Fruit fly (Drosophila melanogaster) whole organism, prepupa: Measurements from ENCODE around the gene Sfp24Bb.

Source experiments
- CG10631 ChIP-seq: fragments of 200-800 bp; sonication (Bioruptor generic); optimal IDR thresholded peaks from 2 replicates; lab custom pipeline; 2016; ENCODE audit warnings: missing biosample characterization, missing genetic modification characterization
- CG10669 ChIP-seq: fragments of 200-800 bp; sonication (Bioruptor generic); optimal IDR thresholded peaks from 3 replicates; lab custom pipeline; 2018; ENCODE audit warnings: missing biosample characterization, mild to moderate bottlenecking, missing genetic modification characterization, moderate library complexity
- CG15336 ChIP-seq: fragments of 200-800 bp; sonication (Bioruptor generic); IDR thresholded peaks from 2 replicates; pipeline ENCODE4 v1.3.6; 2022; ENCODE audit warnings: missing biosample characterization, missing genetic modification characterization
- CG1621 ChIP-seq: fragments of 200-800 bp; sonication (Bioruptor generic); optimal IDR thresholded peaks from 3 replicates; lab custom pipeline; 2018; ENCODE audit warnings: missing biosample characterization, mild to moderate bottlenecking, missing genetic modification characterization
- CG16779 ChIP-seq: fragments of 200-800 bp; sonication (Bioruptor generic); optimal IDR thresholded peaks from 3 replicates; lab custom pipeline; 2017; ENCODE audit warnings: missing biosample characterization, mild to moderate bottlenecking, missing genetic modification characterization
- CG31627 ChIP-seq: fragments of 200-800 bp; sonication (Bioruptor generic); optimal IDR thresholded peaks from 3 replicates; lab custom pipeline; 2016; ENCODE audit warnings: missing biosample characterization, missing genetic modification characterization
- CG34406 ChIP-seq: fragments of 200-800 bp; sonication (Bioruptor generic); optimal IDR thresholded peaks from 3 replicates; lab custom pipeline; 2016; ENCODE audit warnings: missing biosample characterization, missing genetic modification characterization
- CG3919 ChIP-seq: fragments of 200-800 bp; sonication (Bioruptor generic); optimal IDR thresholded peaks from 3 replicates; lab custom pipeline; 2016; ENCODE audit warnings: missing biosample characterization, missing genetic modification characterization
- CG4318 ChIP-seq: fragments of 200-800 bp; sonication (Bioruptor generic); optimal IDR thresholded peaks from 3 replicates; lab custom pipeline; 2017; ENCODE audit warnings: missing biosample characterization, mild to moderate bottlenecking, missing genetic modification characterization
- CG6163 ChIP-seq: fragments of 200-800 bp; sonication (Bioruptor generic); IDR thresholded peaks from 3 replicates; pipeline ENCODE4 v1.3.6; 2022; ENCODE audit warnings: missing biosample characterization, missing genetic modification characterization
- CG8632 ChIP-seq: fragments of 200-800 bp; sonication (Bioruptor generic); optimal IDR thresholded peaks from 3 replicates; lab custom pipeline; 2016; ENCODE audit warnings: missing biosample characterization, missing genetic modification characterization
- Eip75B ChIP-seq: fragments of 200-800 bp; sonication (Bioruptor generic); optimal IDR thresholded peaks from 3 replicates; lab custom pipeline; 2016; ENCODE audit warnings: missing biosample characterization, missing genetic modification characterization
- Eip93F ChIP-seq: fragments of 200-800 bp; sonication (Bioruptor generic); optimal IDR thresholded peaks from 2 replicates; lab custom pipeline; 2016; ENCODE audit warnings: missing biosample characterization, mild to moderate bottlenecking, missing genetic modification characterization
- Ets21C ChIP-seq: fragments of 200-800 bp; sonication (Bioruptor generic); optimal IDR thresholded peaks from 3 replicates; lab custom pipeline; 2016; ENCODE audit warnings: missing biosample characterization, missing genetic modification characterization
- Ets96B ChIP-seq: fragments of 200-800 bp; optimal IDR thresholded peaks from 2 replicates; lab custom pipeline; 2019; ENCODE audit warnings: missing biosample characterization, mild to moderate bottlenecking, missing genetic modification characterization, moderate library complexity
- Hr39 ChIP-seq: fragments of 200-800 bp; sonication (Bioruptor generic); optimal IDR thresholded peaks from 2 replicates; lab custom pipeline; 2016; ENCODE audit warnings: missing biosample characterization, missing genetic modification characterization
- Lpt ChIP-seq: fragments of 200-800 bp; sonication (Bioruptor generic); optimal IDR thresholded peaks from 3 replicates; lab custom pipeline; 2016; ENCODE audit warnings: missing biosample characterization, missing genetic modification characterization
- Met ChIP-seq: fragments of 200-800 bp; sonication (Bioruptor generic); optimal IDR thresholded peaks from 3 replicates; lab custom pipeline; 2016; ENCODE audit warnings: missing biosample characterization, missing genetic modification characterization
- OdsH ChIP-seq: fragments of 200-800 bp; sonication (Bioruptor generic); optimal IDR thresholded peaks from 3 replicates; lab custom pipeline; 2016; ENCODE audit warnings: missing biosample characterization, missing genetic modification characterization
- Sox102F ChIP-seq: fragments of 200-800 bp; sonication (Bioruptor generic); optimal IDR thresholded peaks from 2 replicates; lab custom pipeline; 2016; ENCODE audit warnings: missing biosample characterization, mild to moderate bottlenecking, missing genetic modification characterization
- Sox14 ChIP-seq: fragments of 200-800 bp; sonication (Bioruptor generic); optimal IDR thresholded peaks from 3 replicates; lab custom pipeline; 2016; ENCODE audit warnings: missing biosample characterization, missing genetic modification characterization
- Sox15 ChIP-seq: fragments of 200-800 bp; sonication (Bioruptor generic); optimal IDR thresholded peaks from 3 replicates; lab custom pipeline; 2016; ENCODE audit warnings: missing biosample characterization, missing genetic modification characterization
- acj6 ChIP-seq: fragments of 200-800 bp; sonication (Bioruptor generic); optimal IDR thresholded peaks from 3 replicates; lab custom pipeline; 2016; ENCODE audit warnings: missing biosample characterization, missing genetic modification characterization
- dac ChIP-seq: fragments of 200-800 bp; sonication (Bioruptor generic); optimal IDR thresholded peaks from 2 replicates; lab custom pipeline; 2017; ENCODE audit warnings: missing biosample characterization, mild to moderate bottlenecking, missing genetic modification characterization
- esn ChIP-seq: fragments of 200-800 bp; sonication (Bioruptor generic); optimal IDR thresholded peaks from 2 replicates; lab custom pipeline; 2016; ENCODE audit warnings: missing biosample characterization, mild to moderate bottlenecking, missing genetic modification characterization, moderate library complexity
- fd85E ChIP-seq: fragments of 200-800 bp; sonication (Bioruptor generic); optimal IDR thresholded peaks from 3 replicates; lab custom pipeline; 2016; ENCODE audit warnings: missing biosample characterization, missing genetic modification characterization
- fkh ChIP-seq: fragments of 200-800 bp; sonication (Bioruptor generic); optimal IDR thresholded peaks from 3 replicates; lab custom pipeline; 2017; ENCODE audit warnings: missing biosample characterization, mild to moderate bottlenecking, missing genetic modification characterization, moderate library complexity
- pdm3 ChIP-seq: fragments of 200-800 bp; sonication (Bioruptor generic); optimal IDR thresholded peaks from 3 replicates; lab custom pipeline; 2016; ENCODE audit warnings: missing biosample characterization, missing genetic modification characterization
- spab ChIP-seq: fragments of 200-800 bp; sonication (Bioruptor generic); optimal IDR thresholded peaks from 2 replicates; lab custom pipeline; 2017; ENCODE audit warnings: missing biosample characterization, mild to moderate bottlenecking, missing genetic modification characterization, missing genetic modification reagents
- ss ChIP-seq, 2 experiments: fragments of 200-800 bp; sonication (Bioruptor generic); optimal IDR thresholded peaks; 2 replicates in 1 of 2; 3 replicates in 1 of 2; lab custom pipeline; 2017 to 2018; ENCODE audit warnings: mild to moderate bottlenecking in 2 of 2, missing biosample characterization in 2 of 2, missing genetic modification characterization in 2 of 2, moderate library complexity in 1 of 2
- svp ChIP-seq: fragments of 200-800 bp; sonication (Bioruptor generic); peaks from one replicate; lab custom pipeline; 2016; ENCODE audit warnings: missing biosample characterization, missing genetic modification characterization

Sfp24Bb gene

DNA sequence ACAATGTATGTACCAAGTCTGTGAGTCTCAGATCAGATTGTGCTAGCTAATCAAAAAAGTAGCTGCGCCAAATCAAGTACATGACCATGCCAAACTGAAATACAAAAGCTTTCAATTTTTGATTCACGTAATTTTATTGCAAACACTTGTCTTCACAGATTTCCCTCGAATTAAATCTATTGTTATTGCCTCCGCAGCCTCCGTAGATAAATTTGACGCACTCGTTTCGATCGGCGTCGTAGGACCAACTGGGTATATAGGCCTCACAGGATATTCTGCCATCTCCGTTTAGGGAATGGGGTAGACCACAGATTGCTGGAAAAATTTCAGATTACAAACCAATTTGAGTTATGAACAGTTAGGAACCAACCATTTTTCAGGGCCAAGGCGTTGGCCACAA lies 25.3 kb upstream of the Sfp24Bb start, which contains the start of gene CG43165:
Gene CG43165 (minus strand): TSS at position 101 of the 400 bp plus-strand sequence.
- no peak for TF ChIP-seq CG31627 (GFP tag; lab: Kevin White, UChicago)
- TF ChIP-seq CG16779 (tag; lab: Kevin White, UChicago) = no peak
- TF ChIP-seq CG10669 (GFP tag; lab: Kevin White, UChicago) = no peak
- no peak for TF ChIP-seq spab (GFP tag; lab: Kevin White, UChicago)
- TF ChIP-seq, all 60 proteins: peak for 0

DNA sequence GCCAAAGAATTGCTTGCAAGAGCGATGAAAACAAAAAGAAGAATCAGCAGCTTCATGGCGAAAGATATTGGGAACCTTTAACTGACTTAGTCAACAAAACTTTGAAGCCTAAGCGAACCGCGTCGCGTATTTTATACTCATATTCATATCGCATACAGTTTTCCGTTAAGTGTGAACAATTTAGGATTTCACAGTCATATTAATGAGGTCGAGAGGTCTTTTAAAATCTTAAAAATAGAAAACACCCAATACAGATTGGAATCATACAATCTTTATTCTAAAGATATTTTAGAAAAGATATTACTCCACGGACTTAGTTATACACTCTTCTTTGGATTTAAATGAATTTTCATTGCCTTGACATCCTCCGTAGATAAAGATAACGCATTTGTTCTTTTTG lies 24.2 kb upstream of the Sfp24Bb start, which contains the start of gene Acp24A4:
Gene Acp24A4 (minus strand): TSS at position 101 of the 400 bp plus-strand sequence.
- TF ChIP-seq CG3919 = no peak
- TF ChIP-seq CG4318 = no peak
- no peak for TF ChIP-seq Sox14
- TF ChIP-seq CG34406 (GFP tag; lab: Kevin White, UChicago) = no peak
- no peak for TF ChIP-seq Ets21C (GFP tag; lab: Kevin White, UChicago)
- no peak for TF ChIP-seq OdsH (GFP tag; lab: Kevin White, UChicago)
- TF ChIP-seq fkh (GFP tag; lab: Kevin White, UChicago) = no peak
- TF ChIP-seq spab (GFP tag; lab: Kevin White, UChicago) = no peak
- TF ChIP-seq CG8632 (GFP tag; lab: Kevin White, UChicago) = no peak
- TF ChIP-seq acj6 (GFP tag; lab: Kevin White, UChicago) = no peak
- no peak for TF ChIP-seq Sox15 (GFP tag; lab: Kevin White, UChicago)
- no peak for TF ChIP-seq ss (GFP tag; optimal IDR thresholded peaks at IDR 0.05; lab: Kevin White, UChicago)
- no peak for TF ChIP-seq CG15336 (GFP tag; lab: Robert Waterston, UW)
- no peak for TF ChIP-seq CG6163 (GFP tag; lab: Robert Waterston, UW)
- no peak for TF ChIP-seq Sox102F (GFP tag; lab: Kevin White, UChicago)
- TF ChIP-seq Lpt (GFP tag; lab: Kevin White, UChicago) = no peak

DNA sequence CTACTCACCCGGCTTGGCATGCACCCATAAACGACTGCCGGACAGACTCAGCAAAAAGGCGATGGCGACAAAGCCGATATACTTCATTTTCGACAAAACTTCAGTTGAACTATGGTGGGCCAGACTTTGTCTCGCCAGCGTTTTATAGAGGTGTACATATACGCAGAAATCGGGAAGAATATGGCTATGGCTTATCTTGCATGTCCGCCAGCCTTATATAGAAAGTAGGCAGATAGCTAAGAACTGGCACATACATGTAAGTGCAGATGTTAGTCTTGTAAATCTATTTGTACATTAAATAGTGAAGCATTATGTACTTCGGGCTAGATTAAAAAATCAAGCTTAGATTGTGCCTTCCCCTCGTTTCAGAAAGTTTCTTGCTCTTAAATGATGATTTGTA lies 23.5 kb upstream of the Sfp24Bb start, which contains the start of gene CG3513:
Gene CG3513 (minus strand): TSS at position 101 of the 400 bp plus-strand sequence.
- TF ChIP-seq Eip75B = no peak
- no peak for TF ChIP-seq spab (GFP tag; lab: Kevin White, UChicago)
- no peak for TF ChIP-seq pdm3 (GFP tag; lab: Kevin White, UChicago)
- no peak for TF ChIP-seq dac
- no peak for TF ChIP-seq Ets96B
- no peak for TF ChIP-seq CG34406 (GFP tag; lab: Kevin White, UChicago)
- no peak for TF ChIP-seq CG10631
- TF ChIP-seq Hr39 (GFP tag; lab: Kevin White, UChicago) = no peak
- TF ChIP-seq acj6 (GFP tag; lab: Kevin White, UChicago) = no peak
- TF ChIP-seq Eip93F (GFP tag; lab: Kevin White, UChicago) = no peak
- TF ChIP-seq Met = no peak
- TF ChIP-seq Ets21C (GFP tag; lab: Kevin White, UChicago) = no peak
- no peak for TF ChIP-seq esn
- TF ChIP-seq fd85E (GFP tag; lab: Kevin White, UChicago) = no peak

DNA sequence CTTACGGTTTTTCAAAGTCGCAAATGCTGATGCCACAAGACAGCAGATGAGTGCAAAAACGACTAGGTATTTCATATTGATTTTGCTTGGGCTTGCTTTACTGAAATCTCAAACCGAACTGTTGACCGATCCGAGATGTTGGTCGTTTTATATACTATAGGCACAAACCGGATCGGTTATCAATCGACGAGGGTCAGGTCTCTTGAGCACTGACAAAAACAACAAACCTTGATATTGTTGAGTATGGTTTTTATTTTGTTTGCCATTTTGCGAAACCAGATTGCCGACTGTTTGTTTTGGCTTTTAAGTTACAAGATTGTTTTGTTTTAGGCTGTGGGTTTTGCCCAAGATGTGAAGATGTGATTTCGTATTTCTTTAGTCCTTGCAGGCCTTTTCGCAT lies 22.9 kb upstream of the Sfp24Bb start, which contains the start of gene CG16704:
Gene CG16704 (minus strand): TSS at position 122 of the 400 bp plus-strand sequence.
- TF ChIP-seq svp (GFP tag; lab: Kevin White, UChicago) = peak; percentile 96
- TF ChIP-seq CG1621 (tag; lab: Kevin White, UChicago) = peak; percentile 2
- peak in 1 of 2 experiments; percentile 2 for TF ChIP-seq ss (GFP tag; optimal IDR thresholded peaks at IDR 0.05; lab: Kevin White, UChicago)
- no peak for TF ChIP-seq Ets21C (GFP tag; lab: Kevin White, UChicago)

DNA sequence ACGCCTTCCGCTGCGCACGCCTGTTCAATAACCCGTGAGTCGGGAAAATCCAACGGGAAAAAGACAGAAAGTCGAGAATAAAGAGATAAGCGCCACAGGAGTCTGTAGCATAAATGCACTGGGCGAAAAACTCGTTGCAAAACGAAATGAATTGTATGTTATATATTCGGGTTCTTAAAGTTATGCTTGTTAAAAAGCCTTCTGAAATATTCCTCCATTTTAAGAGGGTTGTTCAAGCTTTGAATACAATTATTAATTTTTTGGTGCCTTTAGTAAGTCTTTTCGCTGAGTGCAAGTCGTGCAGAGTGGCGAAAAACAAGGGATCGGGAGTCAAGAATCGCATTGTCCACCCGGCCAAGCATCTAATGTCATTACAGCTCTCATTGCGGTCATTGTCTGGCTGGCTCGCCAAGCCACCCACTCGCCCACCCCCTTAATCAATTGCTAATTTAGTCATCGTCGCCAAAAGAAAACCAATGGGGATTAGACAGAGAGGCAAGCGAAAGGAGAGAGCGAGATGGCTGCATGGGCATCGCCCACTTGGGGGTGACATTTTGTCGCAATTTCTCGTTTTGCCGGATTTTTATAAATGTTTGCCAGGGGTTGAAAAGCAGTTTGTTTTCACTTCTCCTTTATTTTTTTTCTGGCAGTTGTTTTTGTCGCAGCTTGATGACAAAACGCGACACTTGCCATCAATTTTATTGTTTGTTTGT lies 15.7 kb upstream of the Sfp24Bb start:
- TF ChIP-seq ss (GFP tag; optimal IDR thresholded peaks at IDR 0.05; lab: Kevin White, UChicago) (no peak), svp (GFP tag; lab: Kevin White, UChicago) (peak; percentile 34)
